Fruit fly (Drosophila melanogaster) whole organism, larva: ENCODE data around the gene tup.

Source experiments
- noc ChIP-seq: fragments of 200-800 bp; sonication (Bioruptor generic); optimal IDR thresholded peaks from 3 replicates; lab custom pipeline; 2019; ENCODE audit warnings: missing biosample characterization, mild to moderate bottlenecking, missing genetic modification characterization, moderate library complexity

tup gene

DNA sequence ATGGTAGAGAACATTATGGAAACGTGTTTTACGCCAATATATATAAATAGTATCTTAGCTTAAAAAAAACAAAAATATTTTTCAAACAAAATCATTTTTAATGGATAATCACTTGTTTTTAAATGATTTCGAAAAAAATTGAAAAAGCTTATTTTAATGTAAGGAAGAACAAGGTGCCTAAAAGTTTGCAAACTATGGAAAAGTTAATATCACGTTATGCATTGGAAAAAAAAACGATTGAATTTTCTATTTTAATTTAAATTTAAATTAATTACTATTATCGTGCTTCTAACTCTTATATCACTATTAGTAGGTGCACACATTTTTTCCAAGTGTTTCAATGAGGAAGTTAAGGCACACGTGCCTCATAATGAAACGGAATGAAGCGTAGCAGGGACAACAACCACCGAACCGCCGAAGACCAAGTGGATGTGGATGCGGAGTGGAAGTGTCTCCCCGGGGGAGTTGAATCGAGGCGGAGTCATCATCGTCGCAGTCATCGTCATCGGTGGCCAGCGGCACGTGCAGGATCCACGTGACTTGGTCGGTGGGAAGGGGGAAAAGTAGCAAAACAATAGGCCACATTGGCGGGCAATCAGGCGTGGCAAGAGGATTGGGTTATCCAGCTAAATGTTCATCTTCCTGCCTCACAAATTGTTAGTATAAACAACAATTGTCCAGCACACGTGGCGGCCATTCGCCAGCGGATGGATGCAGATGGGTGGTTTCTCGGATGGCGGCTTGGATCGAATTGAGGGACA is 15.9 kb upstream of the tup start:
- no peak for TF ChIP-seq noc (tag; lab: Kevin White, UChicago)

DNA sequence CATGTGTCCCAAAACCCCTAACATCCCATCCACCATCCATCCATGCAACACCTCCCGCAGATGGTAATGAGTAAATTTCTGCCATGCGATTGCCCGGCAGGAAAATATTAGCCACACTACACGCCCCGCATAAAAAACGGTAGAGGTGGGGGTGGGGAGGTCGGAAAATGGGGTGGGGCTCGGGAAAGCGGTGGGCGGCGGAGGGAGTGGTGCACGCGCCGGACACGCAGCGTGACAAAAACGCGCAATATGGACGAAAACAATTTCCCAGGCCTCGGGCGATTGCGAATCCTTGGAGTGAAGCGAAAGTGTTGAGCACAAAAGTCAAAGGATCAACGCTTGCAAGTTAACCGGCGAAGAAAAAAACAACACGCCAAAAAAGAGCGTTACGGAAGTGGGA is 15.3 kb upstream of the tup start:
- TF ChIP-seq noc (tag; lab: Kevin White, UChicago): no peak

DNA sequence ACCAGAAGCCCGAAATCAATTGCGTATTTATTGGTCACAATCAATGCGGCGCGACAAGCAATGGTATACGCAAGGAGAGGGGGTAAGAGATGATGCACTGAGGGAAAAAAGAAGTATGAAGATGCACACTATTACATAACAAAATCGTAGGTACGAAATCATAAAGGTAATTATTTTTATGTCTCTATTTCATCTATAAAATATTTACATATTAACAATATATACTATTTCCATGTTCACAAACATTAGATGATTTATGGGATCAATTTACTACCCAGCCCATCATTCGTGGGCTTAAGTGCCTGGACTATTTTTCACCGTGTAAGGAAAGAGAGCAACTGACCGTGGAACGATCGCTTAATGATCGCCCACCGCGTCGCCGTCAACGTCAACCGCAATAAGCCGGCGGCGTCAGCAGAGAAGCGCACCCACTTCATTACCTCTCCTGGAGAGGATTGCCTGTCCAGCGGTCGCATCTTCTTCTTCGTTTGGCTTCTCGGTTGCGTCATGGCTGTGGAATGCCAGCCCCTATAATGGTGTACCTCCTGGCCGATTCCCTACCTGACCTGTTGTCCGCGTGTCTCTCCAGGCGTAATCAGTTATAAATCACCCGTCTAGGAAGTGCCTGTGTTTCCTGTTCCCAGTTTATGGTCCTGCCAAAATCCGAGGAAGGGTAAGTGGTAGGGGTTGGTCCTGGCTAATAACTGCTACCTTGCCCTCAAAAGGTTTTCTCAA is 14.1 kb upstream of the tup start:
- TF ChIP-seq noc (tag; lab: Kevin White, UChicago): no peak

DNA sequence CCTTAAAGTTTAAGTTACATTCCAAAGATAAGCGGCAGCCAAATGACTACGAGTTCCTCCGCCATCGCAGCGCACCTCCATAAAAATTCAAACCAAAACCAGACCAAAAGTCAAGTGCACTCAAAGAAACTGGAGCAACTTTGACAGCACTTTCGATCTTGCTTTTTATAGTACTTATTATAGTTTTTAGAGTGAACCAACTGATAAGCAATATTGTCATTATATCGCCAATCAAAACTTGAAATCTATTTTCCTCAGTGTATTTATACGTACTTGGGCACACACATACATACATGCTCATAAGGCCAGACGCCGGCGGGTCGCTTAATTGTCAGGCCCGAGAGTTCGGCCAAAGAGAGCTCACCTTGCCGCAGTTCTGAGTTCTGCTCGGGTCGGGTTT is 9.0 kb upstream of the tup start:
- no peak for TF ChIP-seq noc (tag; lab: Kevin White, UChicago)

DNA sequence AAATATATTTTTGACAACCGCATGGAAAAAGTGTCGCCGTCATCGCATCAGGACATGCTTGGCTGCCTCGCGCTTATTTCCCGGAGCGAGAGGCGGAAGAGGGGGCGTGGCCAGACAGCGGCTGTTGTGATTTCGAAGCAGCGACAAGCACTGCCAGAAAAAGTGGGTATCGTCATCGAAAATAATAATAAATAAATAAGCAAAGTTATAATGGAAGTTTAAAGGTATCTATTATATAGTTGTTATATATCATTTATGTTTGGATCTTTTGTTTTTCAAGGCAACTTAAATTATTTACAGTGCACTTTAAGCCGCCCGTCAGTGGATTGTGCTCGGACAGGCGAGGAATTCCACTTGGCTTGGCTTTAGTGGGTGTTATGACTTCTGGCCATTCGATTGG is 8.2 kb upstream of the tup start:
- TF ChIP-seq noc (tag; lab: Kevin White, UChicago): no peak

DNA sequence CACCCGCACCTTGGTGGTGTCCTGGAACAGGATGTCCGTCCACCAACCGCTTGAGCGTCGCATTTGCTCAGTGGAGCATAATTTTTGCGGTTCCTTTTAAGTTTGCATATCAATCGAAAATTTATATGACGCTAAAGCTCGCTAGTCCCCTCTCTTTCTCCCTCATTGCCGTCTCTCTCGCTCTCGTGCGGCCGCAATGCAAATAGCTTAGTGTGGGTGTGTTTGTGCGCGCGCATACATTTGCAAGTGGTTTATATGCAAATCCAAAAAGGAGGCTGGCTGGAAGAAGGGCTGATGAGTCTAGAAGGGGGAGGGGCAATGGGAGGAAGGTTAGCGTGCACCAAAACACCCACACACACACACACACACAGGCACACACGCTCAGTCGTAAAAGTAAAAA is 5.8 kb upstream of the tup start:
- no peak for TF ChIP-seq noc (tag; lab: Kevin White, UChicago)

DNA sequence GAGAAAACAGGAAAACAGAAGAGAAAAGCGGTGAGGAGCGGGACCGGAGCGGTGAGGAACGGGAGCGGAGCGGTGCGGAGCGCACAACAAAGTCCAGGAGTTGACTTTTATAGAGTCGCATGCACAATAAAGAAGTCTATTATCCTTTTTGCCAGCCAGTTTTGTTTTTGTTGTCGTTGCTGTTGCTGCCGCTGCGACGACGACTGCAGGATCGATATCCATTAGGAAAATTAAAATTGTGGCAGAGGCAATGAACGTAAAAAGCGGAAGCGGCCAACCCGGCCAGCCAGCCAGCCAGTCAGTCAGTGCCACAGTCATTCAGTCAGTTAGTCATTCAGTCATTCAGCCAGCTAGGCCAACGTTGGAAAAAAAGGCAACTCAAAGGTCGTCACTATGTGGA is 3.7 kb upstream of the tup start:
- no peak for TF ChIP-seq noc (tag; lab: Kevin White, UChicago)

DNA sequence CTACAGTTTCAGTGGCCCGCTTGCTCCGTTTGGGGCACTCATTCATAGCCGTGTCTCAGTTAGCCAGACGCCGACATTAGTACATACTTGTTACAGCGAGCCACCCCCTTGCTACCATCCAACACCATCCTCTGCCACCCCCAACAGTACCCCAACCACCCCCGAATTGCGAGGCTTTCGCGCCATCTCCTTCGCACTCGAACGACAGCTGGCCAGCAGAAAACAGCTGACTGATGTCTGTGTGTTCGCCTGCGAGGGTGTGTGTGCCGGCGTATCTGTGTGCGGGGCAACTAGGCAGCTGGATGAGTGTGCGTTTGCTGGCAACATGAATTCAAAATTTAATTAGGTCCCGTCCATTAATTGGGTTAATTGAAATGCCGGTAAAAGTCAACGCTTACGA is 1.7 kb upstream of the tup start:
- no peak for TF ChIP-seq noc (tag; lab: Kevin White, UChicago)

DNA sequence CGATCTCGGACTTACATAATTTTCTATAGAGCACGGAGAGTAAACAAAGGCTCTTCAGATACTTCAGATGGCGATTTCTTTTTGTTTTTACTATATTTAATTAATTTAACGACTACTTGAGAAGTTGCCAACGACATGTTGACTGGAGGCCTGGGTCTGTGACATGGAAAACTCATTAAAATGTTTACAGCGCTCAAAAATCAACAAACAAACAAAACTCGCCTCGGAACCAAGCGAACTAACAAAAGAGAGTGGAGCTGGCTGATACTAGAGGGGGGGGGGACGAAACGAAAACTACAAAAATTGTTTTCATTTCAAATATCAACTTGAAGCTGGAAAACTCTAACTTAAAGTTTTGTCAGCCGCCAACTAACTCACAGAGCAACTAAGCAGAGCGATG is 2.6 kb downstream of the tup start:
- TF ChIP-seq noc (tag; lab: Kevin White, UChicago): no peak

DNA sequence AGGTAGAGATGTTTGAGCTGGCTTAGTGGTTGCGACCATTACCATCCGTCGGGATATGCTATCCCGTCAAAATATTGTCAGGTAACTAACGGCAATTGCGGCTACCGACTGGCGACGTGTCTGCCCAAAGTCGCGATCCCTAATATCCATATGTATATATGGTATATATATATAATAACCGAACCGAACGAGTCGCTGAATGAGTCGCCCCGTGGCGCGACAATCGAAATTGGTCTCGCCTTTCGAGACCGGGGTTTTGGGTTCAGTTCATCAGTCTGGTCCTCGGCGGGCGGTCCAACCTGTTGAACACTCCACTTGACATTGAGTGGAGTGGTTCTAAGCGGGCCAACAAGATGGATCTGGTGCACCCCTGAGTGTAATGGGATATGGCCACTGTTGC is 5.8 kb downstream of the tup start:
- TF ChIP-seq noc (tag; lab: Kevin White, UChicago): no peak

DNA sequence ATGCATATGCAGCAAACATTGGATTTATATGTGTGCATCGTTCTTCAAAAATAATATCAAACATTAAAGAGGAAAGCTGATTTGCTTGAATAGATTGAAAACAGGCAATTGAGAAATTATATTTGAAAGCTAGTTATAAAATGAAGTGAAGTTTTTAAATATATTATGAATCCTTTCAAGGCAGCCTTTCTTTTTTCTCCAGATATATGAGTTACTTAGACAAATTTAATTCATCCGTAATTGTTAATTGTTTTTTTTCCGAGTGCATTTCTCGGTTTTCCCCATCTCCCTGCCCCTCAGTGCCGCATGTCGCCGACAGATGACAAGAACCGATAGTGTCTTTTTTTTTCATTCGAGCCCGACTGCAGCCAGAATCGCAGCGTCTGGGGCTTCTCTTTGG is 9.2 kb downstream of the tup start:
- no peak for TF ChIP-seq noc (tag; lab: Kevin White, UChicago)

DNA sequence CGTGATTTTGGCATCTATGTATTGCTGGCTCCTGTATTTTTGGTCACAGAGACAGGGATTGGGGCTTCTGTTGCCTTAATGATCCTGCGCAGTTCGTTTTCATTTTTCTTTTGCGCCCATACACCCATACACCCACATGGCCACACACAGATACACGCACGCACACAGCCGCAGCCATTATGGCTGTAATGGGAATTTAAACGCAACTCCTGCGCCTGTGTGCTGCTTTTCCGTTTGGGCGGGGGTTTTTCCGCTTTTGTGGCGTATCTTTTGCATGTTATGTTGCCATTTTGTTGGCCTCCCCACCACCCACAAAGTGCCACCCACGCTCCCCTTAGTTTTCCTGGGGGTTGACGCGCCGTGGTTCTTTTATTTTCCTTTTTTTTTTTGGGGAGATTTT is 13.2 kb downstream of the tup start:
- TF ChIP-seq noc (tag; lab: Kevin White, UChicago): no peak

DNA sequence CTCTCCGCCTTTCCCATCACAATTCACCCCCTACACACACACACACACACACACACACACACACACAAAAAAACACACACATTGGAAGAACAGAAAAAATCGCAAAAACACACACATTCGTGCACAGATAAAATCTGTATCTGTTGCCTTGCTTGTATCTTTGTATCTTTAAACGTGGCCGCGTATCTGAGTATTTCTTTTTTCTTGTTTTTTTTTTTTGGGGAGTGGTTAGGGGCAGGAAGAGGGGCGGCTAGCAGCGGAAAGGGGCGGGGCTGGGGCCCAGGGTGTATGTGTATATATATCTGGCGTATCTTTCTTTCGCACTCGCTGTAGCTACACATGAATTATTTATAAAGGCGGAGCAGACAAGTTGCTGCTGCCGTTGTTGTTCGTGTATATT is 14.5 kb downstream of the tup start:
- TF ChIP-seq noc (tag; lab: Kevin White, UChicago): no peak

DNA sequence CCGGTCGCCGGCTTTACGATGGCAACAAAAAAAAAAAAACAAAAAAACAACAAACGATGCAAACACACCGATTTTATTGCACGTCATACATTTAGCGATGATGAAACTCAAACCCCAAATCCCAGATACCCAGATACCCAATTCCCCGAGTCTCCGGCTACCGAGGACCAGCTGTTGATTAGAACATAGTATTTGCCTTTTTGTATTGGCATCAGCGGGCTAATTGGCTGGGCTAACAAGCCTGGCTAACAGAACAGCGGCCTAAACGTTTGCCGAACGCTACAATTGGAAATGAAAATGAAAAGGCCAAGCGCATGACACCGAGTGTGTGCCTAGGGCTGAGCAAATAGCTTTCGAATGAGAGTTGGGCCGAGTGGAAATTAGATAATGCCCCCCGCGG is 16.1 kb downstream of the tup start:
- no peak for TF ChIP-seq noc (tag; lab: Kevin White, UChicago)

DNA sequence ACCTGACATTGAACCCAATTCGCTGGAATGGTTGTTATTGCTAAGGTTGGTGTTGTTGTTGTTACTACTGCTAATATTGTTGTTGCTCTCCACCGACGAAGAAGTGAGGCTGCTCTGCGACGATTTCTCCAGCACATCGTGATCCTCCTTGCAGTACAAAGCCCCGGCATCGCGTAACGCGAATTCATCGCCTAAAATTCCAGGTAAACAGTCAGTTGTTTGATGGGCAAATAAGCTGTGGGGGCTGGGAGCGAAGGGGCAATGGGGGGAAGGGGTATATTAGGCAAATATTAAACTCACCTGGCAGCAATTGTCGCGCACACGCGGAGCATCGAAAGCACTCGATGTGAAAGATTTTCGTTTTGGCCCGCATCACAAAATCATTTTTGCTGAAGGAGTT is 17.0 kb downstream of the tup start:
- no peak for TF ChIP-seq noc (tag; lab: Kevin White, UChicago)

DNA sequence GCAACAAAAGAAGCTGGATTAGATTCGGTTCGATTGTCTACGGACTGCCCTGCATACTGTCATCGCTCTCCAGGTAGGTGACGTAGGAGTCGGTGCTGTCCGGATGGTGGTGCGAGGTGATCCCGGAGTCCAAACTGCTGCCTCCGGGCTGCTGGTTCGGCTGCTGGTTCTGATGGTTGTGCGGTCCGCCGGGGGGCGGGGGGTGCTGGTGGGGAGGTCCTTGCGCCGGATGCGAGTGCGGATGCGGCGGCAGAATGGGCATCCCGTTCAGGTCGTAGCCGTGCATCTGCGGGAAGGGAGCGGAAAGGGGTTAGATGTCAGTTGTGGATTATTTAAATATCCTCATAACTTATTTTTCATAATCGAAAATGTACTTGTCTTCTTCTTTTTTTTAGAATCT is 20.1 kb downstream of the tup start:
- no peak for TF ChIP-seq noc (tag; lab: Kevin White, UChicago)
